Worm (Caenorhabditis elegans): ENCODE measurements around the gene K09E9.4.

The K09E9.4 gene

ce11 chrX:15628945-15629344 lies 1.3 kb downstream of the K09E9.4 start:
- TF ChIP-seq lin-13 (GFP tag; optimal IDR thresholded peaks at IDR 0.05) (no peak), nhr-129 (tag; optimal IDR thresholded peaks at IDR 0.05) (no peak), mdl-1 (tag; optimal IDR thresholded peaks at IDR 0.05) (no peak), ztf-4 (tag; optimal IDR thresholded peaks at IDR 0.05) (no peak), elt-1 (tag; optimal IDR thresholded peaks at IDR 0.05) (no peak), lsy-2 (tag; optimal IDR thresholded peaks at IDR 0.05) (no peak), ama-1 (optimal IDR thresholded peaks at IDR 0.05) (no peak), ztf-1 (GFP tag; conservative IDR thresholded peaks at IDR 0.05) (no peak), ceh-82 (tag; optimal IDR thresholded peaks at IDR 0.05) (no peak), peb-1 (tag; optimal IDR thresholded peaks at IDR 0.05) (no peak), unc-62 (GFP tag; optimal IDR thresholded peaks at IDR 0.05) (no peak), nhr-11 (tag; optimal IDR thresholded peaks at IDR 0.05) (no peak), nhr-23 (tag; optimal IDR thresholded peaks at IDR 0.05) (no peak), gmeb-1 (tag; optimal IDR thresholded peaks at IDR 0.05) (no peak), nhr-77 (tag; optimal IDR thresholded peaks at IDR 0.05) (no peak), mbf-1 (tag; optimal IDR thresholded peaks at IDR 0.05) (no peak), crh-2 (tag; optimal IDR thresholded peaks at IDR 0.05) (no peak), lin-11 (tag; optimal IDR thresholded peaks at IDR 0.05) (no peak)

ce11 chrX:15627814-15628213 lies 2.4 kb downstream of the K09E9.4 start:
- TF ChIP-seq aly-2 (tag; optimal IDR thresholded peaks at IDR 0.05) (no peak), lsy-2 (tag; optimal IDR thresholded peaks at IDR 0.05) (no peak), nhr-25 (tag; optimal IDR thresholded peaks at IDR 0.05) (peak; percentile 37), sma-3 (GFP tag; optimal IDR thresholded peaks at IDR 0.05) (no peak), mdl-1 (tag; optimal IDR thresholded peaks at IDR 0.05) (no peak)

ce11 chrX:15626119-15626850 lies 4.0 kb downstream of the K09E9.4 start:
- TF ChIP-seq dmd-4 (tag; optimal IDR thresholded peaks at IDR 0.05), result no peak
- TF ChIP-seq nhr-6 (tag; optimal IDR thresholded peaks at IDR 0.05), result no peak
- no peak for TF ChIP-seq unc-39 (tag; optimal IDR thresholded peaks at IDR 0.05)
- no peak for TF ChIP-seq mdl-1 (tag; optimal IDR thresholded peaks at IDR 0.05)
- TF ChIP-seq nhr-77 (tag; optimal IDR thresholded peaks at IDR 0.05), result no peak
- TF ChIP-seq nhr-21 (tag; optimal IDR thresholded peaks at IDR 0.05), result peak; percentile 51
- TF ChIP-seq unc-55 (GFP tag; optimal IDR thresholded peaks at IDR 0.05), result no peak
- TF ChIP-seq snpc-4 (tag; optimal IDR thresholded peaks at IDR 0.05), result no peak
- TF ChIP-seq alr-1 (tag; optimal IDR thresholded peaks at IDR 0.05), result no peak
- no peak for TF ChIP-seq elt-3 (tag; optimal IDR thresholded peaks at IDR 0.05)
- TF ChIP-seq blmp-1 (tag; optimal IDR thresholded peaks at IDR 0.05; ENCODE audit: insufficient read depth), result peak; percentile 43
- no peak for TF ChIP-seq lin-39 (tag; optimal IDR thresholded peaks at IDR 0.05)
- TF ChIP-seq sma-9 (GFP tag; optimal IDR thresholded peaks at IDR 0.05), result peak; percentile 67
- no peak for TF ChIP-seq sma-9 (tag; optimal IDR thresholded peaks at IDR 0.05)
- TF ChIP-seq lin-11 (tag; optimal IDR thresholded peaks at IDR 0.05), result no peak
- peak; percentile 61 for TF ChIP-seq mab-5 (tag; optimal IDR thresholded peaks at IDR 0.05)
- no peak for TF ChIP-seq ceh-16 (tag; optimal IDR thresholded peaks at IDR 0.05)
- TF ChIP-seq nhr-237 (tag; optimal IDR thresholded peaks at IDR 0.05), result no peak
- TF ChIP-seq lin-13 (GFP tag; optimal IDR thresholded peaks at IDR 0.05), result no peak
- TF ChIP-seq egl-27 (tag; optimal IDR thresholded peaks at IDR 0.05), result no peak
- TF ChIP-seq nhr-12 (tag; optimal IDR thresholded peaks at IDR 0.05), result no peak
- TF ChIP-seq nhr-25 (tag; optimal IDR thresholded peaks at IDR 0.05), result peak; percentile 57
- TF ChIP-seq unc-62 (GFP tag; optimal IDR thresholded peaks at IDR 0.05), result no peak
- no peak for TF ChIP-seq nhr-23 (tag; optimal IDR thresholded peaks at IDR 0.05)
- no peak for TF ChIP-seq nhr-11 (tag; optimal IDR thresholded peaks at IDR 0.05)
- no peak for TF ChIP-seq gmeb-1 (tag; optimal IDR thresholded peaks at IDR 0.05)
- TF ChIP-seq fos-1 (tag; optimal IDR thresholded peaks at IDR 0.05), result peak; percentile 38
- TF ChIP-seq skn-1 (tag; optimal IDR thresholded peaks at IDR 0.05), result no peak
- no peak for TF ChIP-seq lsy-2 (tag; optimal IDR thresholded peaks at IDR 0.05)
- no peak for TF ChIP-seq aly-2 (tag; optimal IDR thresholded peaks at IDR 0.05)
- peak; percentile 51 for TF ChIP-seq sma-3 (GFP tag; optimal IDR thresholded peaks at IDR 0.05)
